Worm (Caenorhabditis elegans): ENCODE results near the gene Y57A10A.29.

The Y57A10A.29 gene

ce11 chrII:12328994-12329393 is 49.6 kb downstream of the Y57A10A.29 start, which contains the start of gene sre-55:
sre-55 (plus strand) TSS chrII:12329294.
- TF ChIP-seq ama-1 (optimal IDR thresholded peaks at IDR 0.05), result no peak
- no peak for TF ChIP-seq B0310.2 (tag; optimal IDR thresholded peaks at IDR 0.05)
- TF ChIP-seq scrt-1 (GFP tag; IDR thresholded peaks at IDR 0.05), result no peak
- no peak for TF ChIP-seq tbx-11 (GFP tag; IDR thresholded peaks at IDR 0.05)
- TF ChIP-seq hmg-4 (GFP tag; optimal IDR thresholded peaks at IDR 0.05), result no peak
- no peak for TF ChIP-seq pes-1 (GFP tag; IDR thresholded peaks at IDR 0.05)
- no peak for TF ChIP-seq ceh-36 (tag; optimal IDR thresholded peaks at IDR 0.05)
- no peak for TF ChIP-seq F13C5.2 (tag; optimal IDR thresholded peaks at IDR 0.05)
- TF ChIP-seq tra-4 (tag; optimal IDR thresholded peaks at IDR 0.05), result no peak
- no peak for TF ChIP-seq ets-7 (tag; optimal IDR thresholded peaks at IDR 0.05)
- no peak for TF ChIP-seq hmbx-1 (tag; optimal IDR thresholded peaks at IDR 0.05)
- TF ChIP-seq flt-1 (GFP tag; IDR thresholded peaks at IDR 0.05), result no peak
- TF ChIP-seq ceh-13 (GFP tag; optimal IDR thresholded peaks at IDR 0.05), result no peak
- TF ChIP-seq aly-1 (tag; optimal IDR thresholded peaks at IDR 0.05), result no peak
- TF ChIP-seq sea-1 (GFP tag; conservative IDR thresholded peaks at IDR 0.05), result no peak
- no peak for TF ChIP-seq tbx-37 (GFP tag; conservative IDR thresholded peaks at IDR 0.05)
- no peak for TF ChIP-seq hnd-1 (tag; optimal IDR thresholded peaks at IDR 0.05)
